Worm (Caenorhabditis elegans): ENCODE measurements around the gene F27D9.2.

Gene F27D9.2

DNA sequence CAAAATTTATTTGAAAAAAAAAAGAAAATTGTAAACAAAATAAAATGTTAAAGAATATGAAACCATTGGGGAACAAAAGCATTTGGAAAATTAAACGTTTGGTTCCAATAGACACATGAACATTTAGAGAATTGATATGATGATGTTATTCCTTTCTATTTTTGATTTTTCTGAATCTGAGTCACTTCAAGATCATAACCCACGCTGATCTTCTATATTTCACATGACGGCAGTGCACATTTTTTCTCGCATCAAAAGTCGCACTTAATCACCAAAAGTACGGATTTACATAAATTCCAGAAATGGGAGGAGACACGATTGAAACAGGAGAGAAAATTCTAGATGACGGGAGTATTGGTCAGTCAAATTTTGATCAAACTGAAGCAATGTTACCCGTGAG is at the start of gene F27D9.2:
F27D9.2 (plus strand) TSS at position 301 of the 400 bp plus-strand sequence.
- no peak for TF ChIP-seq nhr-12 (tag; optimal IDR thresholded peaks at IDR 0.05)
- no peak for TF ChIP-seq aly-2 (tag; optimal IDR thresholded peaks at IDR 0.05)

DNA sequence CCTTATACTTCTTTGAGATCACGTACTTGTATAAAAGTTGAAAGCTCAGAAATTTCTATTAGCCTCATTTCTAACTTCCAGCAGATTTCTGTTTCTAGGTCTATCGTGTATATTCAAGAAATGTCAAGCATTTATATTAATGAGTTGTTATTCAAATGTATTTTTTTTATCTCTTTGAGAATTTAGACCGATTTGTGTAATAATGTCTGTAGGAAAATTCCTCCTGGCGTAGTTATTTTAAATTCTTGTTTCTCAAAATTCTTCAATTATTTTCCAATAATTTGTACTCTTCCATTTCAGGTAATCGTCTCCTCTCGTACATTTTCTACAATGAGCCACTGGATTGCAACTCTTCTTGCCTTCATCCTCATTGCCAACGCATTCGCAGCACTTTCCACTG is 45.4 kb upstream of the F27D9.2 start, which contains the start of gene nlp-61:
nlp-61 (plus strand) TSS at position 301 of the 400 bp plus-strand sequence.
- TF ChIP-seq F13H6.1 (tag; optimal IDR thresholded peaks at IDR 0.05) (no peak), aly-2 (tag; optimal IDR thresholded peaks at IDR 0.05) (no peak), mdl-1 (tag; optimal IDR thresholded peaks at IDR 0.05) (no peak), sem-4 (tag; optimal IDR thresholded peaks at IDR 0.05) (no peak), ama-1 (optimal IDR thresholded peaks at IDR 0.05) (no peak), gmeb-1 (tag; optimal IDR thresholded peaks at IDR 0.05) (no peak), ZK546.5 (tag; optimal IDR thresholded peaks at IDR 0.05) (no peak), fos-1 (tag; optimal IDR thresholded peaks at IDR 0.05) (no peak), nhr-77 (tag; optimal IDR thresholded peaks at IDR 0.05) (no peak), lin-11 (tag; optimal IDR thresholded peaks at IDR 0.05) (no peak), egl-27 (tag; optimal IDR thresholded peaks at IDR 0.05) (no peak), C34F6.9 (tag; optimal IDR thresholded peaks at IDR 0.05) (no peak), peb-1 (tag; optimal IDR thresholded peaks at IDR 0.05) (no peak), dmd-4 (tag; optimal IDR thresholded peaks at IDR 0.05) (no peak), nhr-21 (tag; optimal IDR thresholded peaks at IDR 0.05) (no peak), sma-3 (GFP tag; optimal IDR thresholded peaks at IDR 0.05) (no peak), nhr-6 (tag; optimal IDR thresholded peaks at IDR 0.05) (no peak), lsy-2 (tag; optimal IDR thresholded peaks at IDR 0.05) (no peak), mbf-1 (tag; optimal IDR thresholded peaks at IDR 0.05) (no peak)

DNA sequence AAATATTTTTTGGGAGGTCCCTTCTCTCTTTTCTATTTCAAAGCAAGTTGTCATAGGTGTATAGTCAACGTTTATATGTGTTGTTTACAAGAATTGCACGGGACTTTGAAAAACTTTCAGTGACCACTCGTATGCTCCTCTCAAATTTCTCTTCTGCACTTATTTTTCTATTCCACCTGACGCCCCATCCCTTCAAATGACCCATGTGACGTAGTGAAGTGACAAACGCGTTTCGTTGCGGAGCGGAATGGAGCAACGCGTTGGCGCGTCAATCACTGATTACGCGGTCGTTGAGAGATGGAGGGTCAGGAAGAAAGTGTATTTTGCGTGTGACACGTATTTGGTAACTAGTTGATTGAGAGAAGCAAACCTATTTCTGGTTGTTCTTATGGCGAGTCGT is 36.8 kb upstream of the F27D9.2 start:
- TF ChIP-seq gmeb-1 (tag; optimal IDR thresholded peaks at IDR 0.05) (no peak), lsy-2 (tag; optimal IDR thresholded peaks at IDR 0.05) (no peak), alr-1 (tag; optimal IDR thresholded peaks at IDR 0.05) (no peak), blmp-1 (tag; optimal IDR thresholded peaks at IDR 0.05; ENCODE audit: insufficient read depth) (no peak)

DNA sequence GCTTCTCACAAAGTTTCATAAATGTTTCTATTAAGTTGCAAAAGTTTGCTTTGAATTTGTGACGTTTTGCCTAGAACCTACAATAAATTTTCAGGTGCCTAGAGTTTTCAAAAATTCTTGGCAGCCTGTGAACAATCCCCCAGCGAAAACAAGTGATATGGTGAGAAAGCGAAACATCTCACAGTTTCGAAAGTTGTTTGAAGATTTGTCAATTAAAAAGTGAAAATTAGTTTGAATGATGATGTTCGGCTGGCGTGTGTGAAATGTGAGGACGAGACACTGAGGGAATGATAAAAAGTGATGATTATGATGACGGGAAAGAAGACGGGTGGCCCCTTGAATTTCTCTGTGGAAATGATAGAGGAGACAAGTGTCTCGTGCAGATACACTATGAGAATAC is 34.0 kb upstream of the F27D9.2 start:
- peak; percentile 10 for TF ChIP-seq blmp-1 (tag; optimal IDR thresholded peaks at IDR 0.05; ENCODE audit: insufficient read depth)
- no peak for TF ChIP-seq sma-3 (GFP tag; optimal IDR thresholded peaks at IDR 0.05)

DNA sequence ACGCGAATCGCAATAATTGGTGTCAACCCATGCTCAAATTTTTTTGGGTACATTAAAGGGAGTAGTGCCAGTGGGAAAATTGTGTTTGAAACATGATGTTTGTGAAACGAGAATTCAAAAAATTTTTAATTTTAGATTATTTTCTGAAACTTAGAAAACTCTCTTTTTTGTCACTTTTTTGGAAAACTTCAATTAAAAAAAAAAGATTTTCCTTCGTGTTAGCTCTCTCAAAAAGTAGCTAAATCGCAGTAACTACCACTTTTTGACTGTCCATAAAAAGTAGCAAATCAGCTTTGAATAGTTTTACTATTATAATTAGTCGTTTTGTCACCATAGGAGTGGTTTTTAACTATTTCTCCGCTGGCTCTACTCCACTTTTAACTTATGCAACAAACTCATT is 32.4 kb upstream of the F27D9.2 start:
- no peak for TF ChIP-seq lsy-2 (tag; optimal IDR thresholded peaks at IDR 0.05)
- TF ChIP-seq lin-13 (GFP tag; optimal IDR thresholded peaks at IDR 0.05), result no peak
- TF ChIP-seq nhr-23 (tag; optimal IDR thresholded peaks at IDR 0.05), result no peak
- TF ChIP-seq mab-5 (tag; optimal IDR thresholded peaks at IDR 0.05), result no peak
- TF ChIP-seq mbf-1 (tag; optimal IDR thresholded peaks at IDR 0.05), result no peak
- TF ChIP-seq crh-2 (tag; optimal IDR thresholded peaks at IDR 0.05), result no peak
- no peak for TF ChIP-seq nhr-77 (tag; optimal IDR thresholded peaks at IDR 0.05)
- no peak for TF ChIP-seq nhr-10 (tag; optimal IDR thresholded peaks at IDR 0.05)
- no peak for TF ChIP-seq elt-1 (tag; optimal IDR thresholded peaks at IDR 0.05)
- no peak for TF ChIP-seq ztf-1 (GFP tag; conservative IDR thresholded peaks at IDR 0.05)

DNA sequence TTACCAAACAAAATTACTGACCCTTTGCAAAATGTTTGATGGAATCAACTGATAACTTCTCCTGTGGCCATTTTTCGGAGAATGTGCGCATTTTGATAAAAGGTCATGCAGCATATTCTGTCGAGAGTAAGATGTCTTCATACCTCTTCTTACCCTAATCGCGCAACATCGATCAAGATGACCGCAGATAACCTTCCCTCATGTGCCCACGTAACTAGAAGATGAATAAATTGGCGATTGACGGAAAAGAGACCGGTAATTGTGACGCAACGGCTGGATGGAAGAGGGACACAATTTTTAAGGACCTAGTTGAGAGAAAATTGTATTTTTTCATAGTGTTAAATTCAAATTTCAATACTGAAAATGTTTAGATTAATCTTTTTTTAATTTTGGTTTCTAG is 32.0 kb upstream of the F27D9.2 start:
- TF ChIP-seq ceh-82 (tag; optimal IDR thresholded peaks at IDR 0.05), result no peak
- TF ChIP-seq elt-3 (tag; optimal IDR thresholded peaks at IDR 0.05), result no peak
- TF ChIP-seq fos-1 (tag; optimal IDR thresholded peaks at IDR 0.05), result no peak
- no peak for TF ChIP-seq ztf-1 (GFP tag; conservative IDR thresholded peaks at IDR 0.05)
- TF ChIP-seq Y55F3AM.14 (GFP tag; optimal IDR thresholded peaks at IDR 0.05), result no peak
- TF ChIP-seq mdl-1 (tag; optimal IDR thresholded peaks at IDR 0.05), result no peak
- TF ChIP-seq dmd-4 (tag; optimal IDR thresholded peaks at IDR 0.05), result no peak
- no peak for TF ChIP-seq nhr-23 (tag; optimal IDR thresholded peaks at IDR 0.05)
- no peak for TF ChIP-seq snpc-4 (tag; optimal IDR thresholded peaks at IDR 0.05)
- TF ChIP-seq ztf-11 (tag; optimal IDR thresholded peaks at IDR 0.05), result no peak

Data from whole organism, L2 larva.